Worm (Caenorhabditis elegans) whole organism, young adult: Measurements from ENCODE around the gene str-68.

Source experiments
- attf-6 ChIP-seq: fragments of 200-800 bp; sonication (Bioruptor generic); IDR thresholded peaks from 2 replicates; pipeline ENCODE4 v1.3.6; 2022; ENCODE audit warnings: missing genetic modification reagents, missing genetic modification characterization, missing compliant biosample characterization
- dpl-1 ChIP-seq: fragments of 150-350 bp; optimal IDR thresholded peaks from 2 replicates; lab custom pipeline; 2014; ENCODE audit warnings: missing biosample characterization, missing genetic modification reagents, missing genetic modification characterization
- somi-1 ChIP-seq: fragments of 200-800 bp; sonication (Bioruptor generic); optimal IDR thresholded peaks from 2 replicates; lab custom pipeline; 2018; ENCODE audit warnings: mild to moderate bottlenecking, missing genetic modification characterization, missing compliant biosample characterization
- ztf-25 ChIP-seq: fragments of 200-800 bp; sonication (Bioruptor generic); IDR thresholded peaks from 2 replicates; pipeline ENCODE4 v1.3.6; 2022; ENCODE audit warnings: missing genetic modification reagents, missing genetic modification characterization, missing compliant biosample characterization

ce11 chrV:3071548-3071947, 35.8 kb downstream of the str-68 start, which contains the start of gene C50H11.13:
- TF ChIP-seq dpl-1 (GFP tag; lab: Kevin White, UChicago) (no peak), attf-6 (GFP tag; lab: Robert Waterston, UW) (no peak), ztf-25 (GFP tag; lab: Robert Waterston, UW) (no peak), somi-1 (GFP tag; lab: Kevin White, UChicago) (no peak)
